Worm (Caenorhabditis elegans): ENCODE data around the gene JC8.4.

- TF ChIP-seq nhr-2 (tag; optimal IDR thresholded peaks at IDR 0.05), result no peak
- no peak for TF ChIP-seq unc-39 (tag; optimal IDR thresholded peaks at IDR 0.05)
- TF ChIP-seq nhr-237 (tag; optimal IDR thresholded peaks at IDR 0.05), result no peak
- no peak for TF ChIP-seq elt-3 (tag; optimal IDR thresholded peaks at IDR 0.05)
- TF ChIP-seq nhr-76 (tag; optimal IDR thresholded peaks at IDR 0.05), result no peak
- no peak for TF ChIP-seq blmp-1 (tag; optimal IDR thresholded peaks at IDR 0.05)
- no peak for TF ChIP-seq ceh-39 (tag; optimal IDR thresholded peaks at IDR 0.05)
- TF ChIP-seq snpc-4 (tag; optimal IDR thresholded peaks at IDR 0.05), result no peak
- no peak for TF ChIP-seq mls-2 (tag; optimal IDR thresholded peaks at IDR 0.05)
- no peak for TF ChIP-seq lsy-2 (tag; optimal IDR thresholded peaks at IDR 0.05)
- TF ChIP-seq ztf-11 (tag; optimal IDR thresholded peaks at IDR 0.05), result no peak
Observed at ce11 chrIV:13236485-13236884, 7.0 kb upstream of the JC8.4 start, which contains the start of gene pwp-1.

Measured in whole organism, mixed stage, embryonic.